Fruit fly (Drosophila melanogaster): ENCODE measurements around the gene CG3309.

CG3309 gene

dm6 chrX:5293141-5293540, 36.0 kb downstream of the CG3309 start:
- TF ChIP-seq HLH106 (tag; optimal IDR thresholded peaks at IDR 0.05) (no peak), fru (GFP tag; optimal IDR thresholded peaks at IDR 0.05) (no peak), Hnf4 (GFP tag; optimal IDR thresholded peaks at IDR 0.05) (no peak), ey (GFP tag; optimal IDR thresholded peaks at IDR 0.05) (no peak), lola (GFP tag; optimal IDR thresholded peaks at IDR 0.05) (no peak), Abd-B (GFP tag; optimal IDR thresholded peaks at IDR 0.05) (no peak), Dfd (GFP tag; optimal IDR thresholded peaks at IDR 0.05) (peak; percentile 99), OdsH (GFP tag; optimal IDR thresholded peaks at IDR 0.05) (no peak), h (GFP tag; optimal IDR thresholded peaks at IDR 0.05) (no peak)

dm6 chrX:5289692-5290091, 39.5 kb downstream of the CG3309 start:
- TF ChIP-seq woc (GFP tag; optimal IDR thresholded peaks at IDR 0.05) (no peak), foxo (GFP tag; optimal IDR thresholded peaks at IDR 0.05) (no peak), Myc (optimal IDR thresholded peaks at IDR 0.05) (peak; percentile 72)

dm6 chrX:5286513-5286912, 42.6 kb downstream of the CG3309 start:
- TF ChIP-seq GATAd (GFP tag; optimal IDR thresholded peaks at IDR 0.05) (no peak), Rel (GFP tag; optimal IDR thresholded peaks at IDR 0.05) (no peak), Rel (tag; optimal IDR thresholded peaks at IDR 0.05) (no peak), OdsH (GFP tag; optimal IDR thresholded peaks at IDR 0.05) (no peak), Hnf4 (GFP tag; optimal IDR thresholded peaks at IDR 0.05) (no peak), CG32264 (GFP tag; optimal IDR thresholded peaks at IDR 0.05) (no peak), woc (GFP tag; optimal IDR thresholded peaks at IDR 0.05) (no peak), sage (GFP tag; optimal IDR thresholded peaks at IDR 0.05) (no peak), jim (GFP tag; optimal IDR thresholded peaks at IDR 0.05) (no peak), h (GFP tag; optimal IDR thresholded peaks at IDR 0.05) (no peak), br (GFP tag; optimal IDR thresholded peaks at IDR 0.05) (no peak), pan (optimal IDR thresholded peaks at IDR 0.05) (no peak)

dm6 chrX:5285835-5286234, 43.3 kb downstream of the CG3309 start:
- TF ChIP-seq HLH106 (tag; optimal IDR thresholded peaks at IDR 0.05), result peak; percentile 12
- no peak for TF ChIP-seq Dif (GFP tag; optimal IDR thresholded peaks at IDR 0.05; ENCODE audit: partially characterized antibody)
